Worm (Caenorhabditis elegans) whole organism, mixed stage, embryonic: ENCODE measurements around the gene R11G11.16.

Experiments used
- M03D4.4 ChIP-seq: sonication (generic microtip); optimal IDR thresholded peaks from 2 replicates; lab custom pipeline; 2017; ENCODE audit warnings: mild to moderate bottlenecking, missing genetic modification characterization, missing compliant biosample characterization
- bed-3 ChIP-seq: fragments of 200-800 bp; sonication (Bioruptor generic); optimal IDR thresholded peaks from 3 replicates; lab custom pipeline; 2018; ENCODE audit warnings: mild to moderate bottlenecking, missing genetic modification characterization, moderate library complexity, missing compliant biosample characterization
- blmp-1 ChIP-seq: fragments of 150-350 bp; optimal IDR thresholded peaks from 2 replicates; lab custom pipeline; 2014; ENCODE audit warnings: missing biosample characterization, missing genetic modification characterization
- ceh-39 ChIP-seq: fragments of 150-350 bp; optimal IDR thresholded peaks from 2 replicates; lab custom pipeline; 2014; ENCODE audit warnings: missing biosample characterization, missing genetic modification characterization
- ceh-43 ChIP-seq: fragments of 200-800 bp; sonication (Bioruptor generic); optimal IDR thresholded peaks from 2 replicates; lab custom pipeline; 2018; ENCODE audit warnings: mild to moderate bottlenecking, missing genetic modification characterization, moderate library complexity, missing compliant biosample characterization
- ces-1 ChIP-seq: fragments of 150-350 bp; optimal IDR thresholded peaks from 2 replicates; lab custom pipeline; 2014; ENCODE audit warnings: missing biosample characterization, missing genetic modification reagents, missing genetic modification characterization
- elt-1 ChIP-seq: sonication (generic microtip); optimal IDR thresholded peaks from 2 replicates; lab custom pipeline; 2017; ENCODE audit warnings: missing genetic modification characterization, mild to moderate bottlenecking, missing compliant biosample characterization, antibody characterized with exemption, moderate library complexity, borderline replicate concordance; ENCODE audit not compliant: insufficient read depth
- ham-2 ChIP-seq: fragments of 200-800 bp; sonication (Bioruptor generic); optimal IDR thresholded peaks from 2 replicates; lab custom pipeline; 2018; ENCODE audit warnings: mild to moderate bottlenecking, missing genetic modification characterization, missing compliant biosample characterization
- hlh-1 ChIP-seq: fragments of 150-350 bp; optimal IDR thresholded peaks from 2 replicates; lab custom pipeline; 2014; ENCODE audit warnings: missing biosample characterization, missing genetic modification reagents, missing genetic modification characterization
- lin-13 ChIP-seq: fragments of 150-350 bp; optimal IDR thresholded peaks from 2 replicates; lab custom pipeline; 2014; ENCODE audit warnings: missing biosample characterization, missing genetic modification characterization
- lin-32 ChIP-seq: fragments of 200-800 bp; sonication (Bioruptor generic); optimal IDR thresholded peaks from 2 replicates; lab custom pipeline; 2018; ENCODE audit warnings: mild to moderate bottlenecking, missing genetic modification characterization, missing compliant biosample characterization
- lsy-2 ChIP-seq: fragments of 150-350 bp; optimal IDR thresholded peaks from 2 replicates; lab custom pipeline; 2014; ENCODE audit warnings: missing biosample characterization, missing genetic modification characterization
- mab-5 ChIP-seq: fragments of 150-350 bp; optimal IDR thresholded peaks from 2 replicates; lab custom pipeline; 2014; ENCODE audit warnings: missing biosample characterization, missing genetic modification characterization
- mep-1 ChIP-seq: fragments of 150-350 bp; optimal IDR thresholded peaks from 2 replicates; lab custom pipeline; 2017; ENCODE audit warnings: missing biosample characterization, missing genetic modification reagents, missing genetic modification characterization, inconsistent platforms
- mls-2 ChIP-seq: sonication (generic microtip); optimal IDR thresholded peaks from 2 replicates; lab custom pipeline; 2016; ENCODE audit warnings: mild to moderate bottlenecking, missing genetic modification characterization, moderate library complexity, missing compliant biosample characterization
- nhr-12 ChIP-seq: fragments of 150-350 bp; optimal IDR thresholded peaks from 2 replicates; lab custom pipeline; 2014; ENCODE audit warnings: missing biosample characterization, missing genetic modification characterization
- nhr-2 ChIP-seq: fragments of 150-350 bp; optimal IDR thresholded peaks from 2 replicates; lab custom pipeline; 2014; ENCODE audit warnings: missing biosample characterization, missing genetic modification characterization
- nhr-237 ChIP-seq: fragments of 150-350 bp; optimal IDR thresholded peaks from 2 replicates; lab custom pipeline; 2014; ENCODE audit warnings: missing biosample characterization, missing genetic modification characterization
- nhr-28 ChIP-seq: fragments of 150-350 bp; optimal IDR thresholded peaks from 2 replicates; lab custom pipeline; 2014; ENCODE audit warnings: missing biosample characterization, missing genetic modification characterization
- nhr-76 ChIP-seq: sonication (generic microtip); optimal IDR thresholded peaks from 2 replicates; lab custom pipeline; 2017; ENCODE audit warnings: missing biosample characterization, missing genetic modification characterization
- snpc-4 ChIP-seq: fragments of 150-350 bp; optimal IDR thresholded peaks from 2 replicates; lab custom pipeline; 2014; ENCODE audit warnings: missing biosample characterization, missing genetic modification characterization
- unc-39 ChIP-seq: fragments of 150-350 bp; optimal IDR thresholded peaks from 2 replicates; lab custom pipeline; 2014; ENCODE audit warnings: missing biosample characterization, missing genetic modification characterization
- unc-62 ChIP-seq: fragments of 150-350 bp; optimal IDR thresholded peaks from 2 replicates; lab custom pipeline; 2014; ENCODE audit warnings: missing biosample characterization, missing genetic modification reagents, missing genetic modification characterization
- zip-8 ChIP-seq: fragments of 150-350 bp; optimal IDR thresholded peaks from 2 replicates; lab custom pipeline; 2014; ENCODE audit warnings: missing biosample characterization, missing genetic modification characterization
- ztf-11 ChIP-seq: fragments of 150-350 bp; optimal IDR thresholded peaks from 2 replicates; lab custom pipeline; 2014; ENCODE audit warnings: missing biosample characterization, missing genetic modification characterization

R11G11.16 gene

DNA sequence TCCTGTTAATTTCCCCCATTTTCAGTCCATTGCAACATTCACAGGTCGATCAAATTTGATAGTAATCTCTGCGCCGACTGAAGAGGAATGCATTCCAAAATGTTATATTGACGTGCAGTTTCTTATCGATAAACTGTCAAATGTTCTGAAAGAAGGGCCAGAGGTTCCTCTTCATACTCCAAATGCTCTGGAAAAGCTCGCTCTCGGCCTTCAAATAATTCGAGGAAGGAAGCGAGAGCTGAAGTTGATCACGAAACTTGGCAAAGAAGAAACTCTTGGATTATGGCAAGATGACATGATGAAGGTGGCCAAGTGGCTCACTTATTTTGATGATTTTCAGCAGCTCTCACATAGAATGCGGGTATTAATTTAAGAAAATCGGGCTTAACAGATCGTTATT is 45.9 kb downstream of the R11G11.16 start:
- TF ChIP-seq nhr-2 (tag; lab: Kevin White, UChicago) (no peak), lsy-2 (tag; lab: Kevin White, UChicago) (no peak), lin-32 (GFP tag; lab: Kevin White, UChicago) (no peak), zip-8 (tag; lab: Kevin White, UChicago) (no peak), ham-2 (no peak), mab-5 (tag; lab: Kevin White, UChicago) (no peak), nhr-28 (tag; lab: Kevin White, UChicago) (no peak), mls-2 (tag; lab: Kevin White, UChicago) (no peak), ces-1 (no peak), lin-13 (no peak), blmp-1 (tag; lab: Kevin White, UChicago) (no peak), snpc-4 (no peak), nhr-237 (tag; lab: Kevin White, UChicago) (no peak), unc-39 (tag; lab: Kevin White, UChicago) (no peak), ceh-43 (GFP tag; lab: Kevin White, UChicago) (no peak), ceh-39 (no peak), nhr-12 (tag; lab: Kevin White, UChicago) (no peak)

DNA sequence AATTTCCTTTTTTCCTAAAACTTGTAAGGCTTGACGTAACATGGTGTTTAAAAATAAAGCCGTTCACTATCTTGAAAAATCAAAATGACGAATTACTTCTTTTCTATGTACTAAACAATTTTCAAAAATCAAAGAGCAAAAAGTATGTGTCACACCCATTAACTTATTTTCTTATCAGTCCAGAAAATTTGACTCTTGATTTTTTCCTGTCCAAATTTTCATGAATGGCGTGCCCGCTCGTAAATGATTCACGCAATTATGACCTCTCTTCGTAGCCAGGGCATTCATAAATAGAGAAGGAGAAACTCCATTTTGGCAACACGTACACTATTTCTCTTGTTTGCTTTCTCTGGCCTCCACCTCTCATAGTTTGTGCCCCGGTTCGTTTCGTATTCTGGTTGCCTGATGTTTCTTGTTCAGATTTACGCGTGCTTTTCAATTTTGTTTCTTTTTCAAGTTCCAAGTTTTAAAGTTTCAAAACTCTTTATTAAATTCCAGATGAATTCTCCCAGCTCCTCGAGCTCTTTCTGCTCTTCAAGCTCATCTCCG is 47.2 kb downstream of the R11G11.16 start, which contains the start of gene nhr-55:
Gene nhr-55 (plus strand): TSS at position 499 of the 549 bp plus-strand sequence.
- TF ChIP-seq lin-13 (no peak), hlh-1 (tag; lab: Kevin White, UChicago) (no peak), elt-1 (tag; lab: Kevin White, UChicago) (no peak), lsy-2 (tag; lab: Kevin White, UChicago) (no peak), lin-32 (GFP tag; lab: Kevin White, UChicago) (no peak), unc-62 (no peak), mep-1 (tag; lab: Kevin White, UChicago) (no peak), nhr-12 (tag; lab: Kevin White, UChicago) (no peak), mab-5 (tag; lab: Kevin White, UChicago) (no peak), bed-3 (no peak), nhr-28 (tag; lab: Kevin White, UChicago) (no peak), ceh-39 (no peak), ztf-11 (tag; lab: Kevin White, UChicago) (no peak), unc-39 (tag; lab: Kevin White, UChicago) (no peak), nhr-76 (tag; lab: Kevin White, UChicago) (no peak), M03D4.4 (tag; lab: Kevin White, UChicago) (no peak)
